Worm (Caenorhabditis elegans): ENCODE measurements around the gene plx-2.

- TF ChIP-seq snpc-3.4 (tag; optimal IDR thresholded peaks at IDR 0.05): no peak
- no peak for TF ChIP-seq Y67H2A.10 (GFP tag; conservative IDR thresholded peaks at IDR 0.05)
Observed at ce11 chrII:14415427-14415826, 9.3 kb downstream of the plx-2 start.

Data from whole organism, young adult.